Fruit fly (Drosophila melanogaster): ENCODE data around the gene CG3119.

CG3119 gene

dm6 chr2L:2885503-2886225 is 48.0 kb upstream of the CG3119 start, which contains the start of the genes NTPase and lilli (continued):
- TF ChIP-seq fkh (GFP tag; optimal IDR thresholded peaks at IDR 0.05) (peak; percentile 57), vri (GFP tag; optimal IDR thresholded peaks at IDR 0.05) (peak; percentile 8), CG10669 (GFP tag; optimal IDR thresholded peaks at IDR 0.05) (no peak), spab (GFP tag; optimal IDR thresholded peaks at IDR 0.05) (no peak), CG31627 (GFP tag; optimal IDR thresholded peaks at IDR 0.05) (peak; percentile 72), dac (GFP tag; optimal IDR thresholded peaks at IDR 0.05) (no peak), Hr39 (GFP tag; optimal IDR thresholded peaks at IDR 0.05) (peak; percentile 67), Hr4 (GFP tag; optimal IDR thresholded peaks at IDR 0.05) (peak; percentile 48), esn (GFP tag; optimal IDR thresholded peaks at IDR 0.05) (peak; percentile 70), CG15336 (GFP tag; IDR thresholded peaks at IDR 0.05) (0 out of 2 replicates have a peak, but pooled peaks have one; percentile 9), pdm3 (GFP tag; optimal IDR thresholded peaks at IDR 0.05) (peak; percentile 57), CG6163 (GFP tag; IDR thresholded peaks at IDR 0.05) (peak; percentile 65), Hr38 (GFP tag; optimal IDR thresholded peaks at IDR 0.05) (no peak), Eip78C (GFP tag) (peak; percentile 85), topi (GFP tag; optimal IDR thresholded peaks at IDR 0.05) (peak; percentile 66), dsx (GFP tag; optimal IDR thresholded peaks at IDR 0.05; ENCODE audit: poor library complexity, severe bottlenecking) (peak; percentile 19), CG9139 (GFP tag; optimal IDR thresholded peaks at IDR 0.05) (no peak), CG11294 (GFP tag; IDR thresholded peaks at IDR 0.05) (0 out of 2 replicates have a peak, but pooled peaks have one; percentile 10), Eip75B (GFP tag; optimal IDR thresholded peaks at IDR 0.05) (peak; percentile 32), CG34406 (GFP tag; optimal IDR thresholded peaks at IDR 0.05) (peak; percentile 41), salr (GFP tag; optimal IDR thresholded peaks at IDR 0.05) (peak in 1 of 2 experiments; percentile 64)

- TF ChIP-seq Ets96B (tag; optimal IDR thresholded peaks at IDR 0.05) (peak; percentile 7), Met (GFP tag; optimal IDR thresholded peaks at IDR 0.05) (no peak), CG11294 (GFP tag; IDR thresholded peaks at IDR 0.05) (0 out of 2 replicates have a peak, but pooled peaks have one; percentile 32), Sox15 (GFP tag; optimal IDR thresholded peaks at IDR 0.05) (no peak), ss (GFP tag; optimal IDR thresholded peaks at IDR 0.05) (peak; percentile 6 to 20), net (GFP tag; optimal IDR thresholded peaks at IDR 0.05) (peak; percentile 13), CG31627 (GFP tag; optimal IDR thresholded peaks at IDR 0.05) (no peak), lz (GFP tag; optimal IDR thresholded peaks at IDR 0.05) (no peak), CG6276 (GFP tag; optimal IDR thresholded peaks at IDR 0.05) (peak; percentile 7), vri (GFP tag; optimal IDR thresholded peaks at IDR 0.05) (peak; percentile 40), Hr39 (GFP tag; optimal IDR thresholded peaks at IDR 0.05) (no peak), spab (GFP tag; optimal IDR thresholded peaks at IDR 0.05) (no peak), CG6163 (GFP tag; IDR thresholded peaks at IDR 0.05) (peak; percentile 53; the same call in 1 of the 3 replicates), fkh (GFP tag; optimal IDR thresholded peaks at IDR 0.05) (peak; percentile 53), svp (GFP tag) (peak; percentile 92), eg (GFP tag; IDR thresholded peaks at IDR 0.05) (0 out of 3 replicates have a peak, but pooled peaks have one; percentile 48), CG10631 (GFP tag; optimal IDR thresholded peaks at IDR 0.05) (no peak), CG32006 (GFP tag; optimal IDR thresholded peaks at IDR 0.05) (peak; percentile 43), dsx (GFP tag; optimal IDR thresholded peaks at IDR 0.05; ENCODE audit: poor library complexity, severe bottlenecking) (peak; percentile 8), pdm3 (GFP tag; optimal IDR thresholded peaks at IDR 0.05) (peak; percentile 33), CG3032 (tag; optimal IDR thresholded peaks at IDR 0.05) (peak; percentile 28), CG16779 (tag; optimal IDR thresholded peaks at IDR 0.05) (no peak), CG1621 (tag; optimal IDR thresholded peaks at IDR 0.05) (peak; percentile 3), CG34406 (GFP tag; optimal IDR thresholded peaks at IDR 0.05) (no peak), Lpt (GFP tag; optimal IDR thresholded peaks at IDR 0.05) (no peak), CG11762 (GFP tag; optimal IDR thresholded peaks at IDR 0.05; ENCODE audit: insufficient read depth) (no peak), CG3919 (GFP tag; optimal IDR thresholded peaks at IDR 0.05) (no peak), CG8119 (GFP tag; IDR thresholded peaks at IDR 0.05) (no peak), CG6854 (GFP tag; optimal IDR thresholded peaks at IDR 0.05) (peak; percentile 61), Smox (GFP tag; optimal IDR thresholded peaks at IDR 0.05) (no peak), Sox102F (GFP tag; optimal IDR thresholded peaks at IDR 0.05) (no peak), Eip75B (GFP tag; optimal IDR thresholded peaks at IDR 0.05) (no peak), Hr38 (GFP tag; optimal IDR thresholded peaks at IDR 0.05) (no peak), Sox14 (GFP tag; optimal IDR thresholded peaks at IDR 0.05) (no peak)
Measured at dm6 chr2L:2884683-2885502, 47.3 kb upstream of the CG3119 start.

Measured in whole organism, prepupa.